Worm (Caenorhabditis elegans): ENCODE results near the gene lin-12.

The lin-12 gene

ce11 chrIII:9012309-9012708, 59.0 kb downstream of the lin-12 start, which contains the start of gene F59B2.9:
Gene F59B2.9 (minus strand): TSS chrIII:9012409.
- no peak for TF ChIP-seq elt-1 (tag; optimal IDR thresholded peaks at IDR 0.05)
- no peak for TF ChIP-seq gmeb-1 (tag; optimal IDR thresholded peaks at IDR 0.05)
- TF ChIP-seq sem-4 (tag; optimal IDR thresholded peaks at IDR 0.05), result no peak
- TF ChIP-seq snpc-4 (tag; optimal IDR thresholded peaks at IDR 0.05), result no peak
- no peak for TF ChIP-seq lin-39 (tag; optimal IDR thresholded peaks at IDR 0.05)
- no peak for TF ChIP-seq lsy-2 (tag; optimal IDR thresholded peaks at IDR 0.05)
- no peak for TF ChIP-seq unc-62 (GFP tag; optimal IDR thresholded peaks at IDR 0.05)
- no peak for TF ChIP-seq nhr-6 (tag; optimal IDR thresholded peaks at IDR 0.05)
- no peak for TF ChIP-seq blmp-1 (tag; optimal IDR thresholded peaks at IDR 0.05; ENCODE audit: insufficient read depth)
- TF ChIP-seq egl-27 (tag; optimal IDR thresholded peaks at IDR 0.05), result no peak
- no peak for TF ChIP-seq nhr-12 (tag; optimal IDR thresholded peaks at IDR 0.05)
- TF ChIP-seq elt-3 (tag; optimal IDR thresholded peaks at IDR 0.05), result no peak
- no peak for TF ChIP-seq lin-13 (GFP tag; optimal IDR thresholded peaks at IDR 0.05)
- TF ChIP-seq nhr-237 (tag; optimal IDR thresholded peaks at IDR 0.05), result no peak
- no peak for TF ChIP-seq ZK546.5 (tag; optimal IDR thresholded peaks at IDR 0.05)
